Worm (Caenorhabditis elegans) whole organism, L4/young adult: ENCODE results near the gene Y49F6B.8.
"Not testable (repeated sequence)": the region's sequence is repeated elsewhere in the genome, so short reads cannot be mapped to it uniquely, and the experiment has no call there.

Experiments used
- W03F9.2 ChIP-seq: fragments of 150-350 bp; optimal IDR thresholded peaks from 2 replicates; lab custom pipeline; 2014; ENCODE audit warnings: missing biosample characterization, missing genetic modification characterization
- dao-5 ChIP-seq: sonication (generic microtip); optimal IDR thresholded peaks from 2 replicates; lab custom pipeline; 2016; ENCODE audit warnings: missing genotype, missing genetic modification characterization, moderate library complexity, missing compliant biosample characterization
- him-1 ChIP-seq: sonication (generic microtip); optimal IDR thresholded peaks from 2 replicates; lab custom pipeline; 2016; ENCODE audit warnings: missing genotype, missing genetic modification reagents, missing genetic modification characterization, missing compliant biosample characterization

Y49F6B.8 gene

DNA sequence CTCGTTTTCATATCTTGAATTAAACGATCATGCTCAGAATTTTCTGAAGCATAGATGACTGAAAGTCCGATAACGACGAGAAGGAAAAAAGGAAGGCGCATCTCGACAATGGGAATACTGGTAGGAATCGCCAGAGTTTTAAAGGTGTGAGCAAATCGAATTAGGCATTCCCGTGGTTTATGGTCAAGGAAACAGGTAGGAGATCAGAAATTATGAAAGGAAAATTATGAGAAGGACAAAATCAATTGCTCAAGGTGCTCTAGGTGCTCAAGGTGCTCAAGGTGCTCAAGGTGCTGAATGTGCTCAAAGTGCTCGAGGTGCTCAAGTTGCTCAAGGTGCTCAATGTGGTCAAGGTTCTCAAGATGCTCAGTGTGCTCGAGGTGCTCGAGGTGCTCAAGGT lies 16.9 kb downstream of the Y49F6B.8 start, which contains the start of gene C16C8.10:
Gene C16C8.10 (minus strand): TSS at position 101 of the 400 bp plus-strand sequence.
- not testable (repeated sequence) for TF ChIP-seq W03F9.2 (tag; lab: Kevin White, UChicago); dao-5; him-1 (tag; lab: Kevin White, UChicago)

DNA sequence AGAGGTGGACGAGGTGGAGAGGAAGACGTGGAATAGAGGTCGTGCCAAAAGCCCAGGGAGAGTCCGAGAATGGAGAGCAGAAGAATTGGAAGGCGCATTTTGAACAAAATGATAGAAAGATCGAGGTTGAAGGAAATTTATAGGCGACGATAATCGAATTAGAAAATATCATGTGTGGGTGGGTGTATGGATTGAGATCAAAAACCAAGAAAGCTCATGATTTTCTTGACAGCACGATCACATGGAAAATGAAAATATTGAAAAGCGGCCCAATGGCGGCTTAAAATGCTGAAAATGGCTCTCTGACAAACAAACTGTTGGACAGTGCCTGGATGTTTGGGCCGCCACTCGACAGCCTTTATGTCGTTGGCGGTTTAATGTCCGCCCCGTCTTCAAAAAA lies 18.4 kb downstream of the Y49F6B.8 start, which contains the start of gene C16C8.9:
Gene C16C8.9 (minus strand): TSS at position 101 of the 400 bp plus-strand sequence.
- no peak for TF ChIP-seq W03F9.2 (tag; lab: Kevin White, UChicago)
- no peak for TF ChIP-seq dao-5
- no peak for TF ChIP-seq him-1 (tag; lab: Kevin White, UChicago)

DNA sequence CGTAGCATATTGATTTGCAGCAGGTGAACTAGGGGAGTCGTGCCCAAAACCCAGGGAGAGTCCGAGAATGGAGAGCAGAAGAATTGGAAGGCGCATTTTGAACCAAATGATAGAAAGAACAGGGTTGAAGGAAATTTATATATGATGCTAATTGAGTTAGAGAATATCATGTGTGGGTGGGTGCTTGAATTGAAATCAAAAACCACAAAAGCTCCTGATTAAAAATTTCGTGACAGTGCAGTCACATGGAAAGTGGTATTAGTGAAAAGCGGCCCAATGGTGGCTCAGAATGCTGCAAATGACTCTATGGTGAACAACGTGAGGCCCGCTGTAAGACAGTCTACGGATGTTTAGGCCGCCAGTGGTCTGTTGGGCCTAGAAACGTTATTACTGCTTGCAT lies 19.9 kb downstream of the Y49F6B.8 start, which contains the start of gene C16C8.8:
Gene C16C8.8 (minus strand): TSS at position 101 of the 400 bp plus-strand sequence.
- TF ChIP-seq dao-5 (no peak), W03F9.2 (tag; lab: Kevin White, UChicago) (no peak), him-1 (tag; lab: Kevin White, UChicago) (no peak)

ce11 chrII:3460048-3460447 lies 21.4 kb downstream of the Y49F6B.8 start, which contains the start of gene C16C8.7:
Gene C16C8.7, minus strand, starts transcription at chrII:3460148.
- TF ChIP-seq dao-5, result no peak
- no peak for TF ChIP-seq W03F9.2 (tag; lab: Kevin White, UChicago)
- no peak for TF ChIP-seq him-1 (tag; lab: Kevin White, UChicago)

DNA sequence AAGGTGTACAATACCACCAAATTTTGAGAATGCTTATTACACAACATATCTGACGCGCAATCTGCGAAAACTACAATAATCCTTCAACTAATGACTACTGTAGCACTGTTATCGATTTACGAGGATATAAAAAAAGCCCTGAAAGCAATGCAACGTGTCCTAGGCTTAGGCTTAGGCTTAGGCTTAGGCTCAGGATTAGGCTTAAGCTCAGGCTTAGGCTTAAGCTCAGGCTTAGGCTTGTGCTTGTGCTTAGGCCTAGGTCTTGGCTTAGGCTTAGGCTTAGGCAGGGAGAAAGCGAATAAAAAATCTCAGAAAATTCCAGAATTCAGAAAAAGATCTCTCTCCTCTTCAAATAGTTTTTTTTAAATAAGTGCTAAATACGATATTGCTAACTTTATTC lies 22.3 kb downstream of the Y49F6B.8 start:
- TF ChIP-seq dao-5 (no peak), W03F9.2 (tag; lab: Kevin White, UChicago) (no peak), him-1 (tag; lab: Kevin White, UChicago) (no peak)

ce11 chrII:3458209-3458608 lies 23.3 kb downstream of the Y49F6B.8 start, which contains the start of the genes C16C8.26 and C16C8.19:
Gene C16C8.26, minus strand, starts transcription at chrII:3458309.
Gene C16C8.19, plus strand, starts transcription at chrII:3458487.
- TF ChIP-seq dao-5 (no peak), W03F9.2 (tag; lab: Kevin White, UChicago) (no peak), him-1 (tag; lab: Kevin White, UChicago) (no peak)

- TF ChIP-seq W03F9.2 (tag; lab: Kevin White, UChicago) (no peak), dao-5 (no peak)
Measured at ce11 chrII:3453521-3453920, 28.0 kb downstream of the Y49F6B.8 start, which contains the start of gene C16C8.11. Gene C16C8.11, plus strand, starts transcription at chrII:3453708.

DNA sequence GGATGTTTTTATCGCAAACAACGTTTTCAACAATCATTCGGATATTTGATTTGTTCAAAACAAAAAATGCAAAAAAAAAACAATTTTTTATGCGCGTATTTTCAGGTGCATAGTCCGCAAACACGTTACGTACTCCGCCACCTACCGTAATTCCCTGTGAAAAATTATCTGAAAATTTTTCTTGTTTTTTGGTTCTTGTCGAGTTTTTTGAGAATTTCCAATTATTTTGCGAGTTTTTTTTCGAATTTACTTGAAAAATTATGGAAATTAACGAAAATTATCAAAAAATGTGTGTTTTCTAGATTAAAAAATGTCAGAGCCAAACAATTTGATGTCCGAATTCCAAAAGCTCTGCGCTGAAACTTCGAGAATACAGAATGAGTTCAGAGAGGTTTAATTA lies 29.1 kb downstream of the Y49F6B.8 start, which contains the start of gene C16C8.12:
Gene C16C8.12 (plus strand): TSS at position 301 of the 400 bp plus-strand sequence.
- TF ChIP-seq him-1 (tag; lab: Kevin White, UChicago) (no peak), dao-5 (no peak)

DNA sequence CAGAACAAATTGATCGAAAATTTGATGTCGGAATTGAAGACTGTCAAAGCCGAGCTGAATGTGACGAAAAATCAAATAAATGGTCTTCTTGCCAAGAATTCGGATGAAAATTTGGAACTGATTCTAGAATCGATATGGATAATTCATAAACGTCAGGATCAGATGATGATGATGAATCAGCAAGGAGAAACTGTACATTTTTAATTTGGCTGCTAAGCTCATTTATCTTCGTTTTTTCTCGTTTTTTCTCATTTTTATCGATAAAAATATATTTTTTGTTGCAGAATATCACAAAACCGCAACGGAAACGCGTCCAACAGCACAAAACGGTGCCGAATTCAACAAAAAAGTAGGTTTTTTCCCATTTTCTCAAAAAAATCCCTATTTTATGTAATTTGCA lies 32.0 kb downstream of the Y49F6B.8 start, which contains the start of gene C16C8.14:
Gene C16C8.14 (plus strand): TSS at position 301 of the 400 bp plus-strand sequence.
- TF ChIP-seq W03F9.2 (tag; lab: Kevin White, UChicago); him-1 (tag; lab: Kevin White, UChicago); dao-5: not testable (repeated sequence)

ce11 chrII:3448776-3449280 lies 32.7 kb downstream of the Y49F6B.8 start, which contains the start of gene C16C8.25:
Gene C16C8.25, plus strand, starts transcription at chrII:3449230.
- TF ChIP-seq W03F9.2 (tag; lab: Kevin White, UChicago) (no peak), him-1 (tag; lab: Kevin White, UChicago) (no peak), dao-5 (no peak)

DNA sequence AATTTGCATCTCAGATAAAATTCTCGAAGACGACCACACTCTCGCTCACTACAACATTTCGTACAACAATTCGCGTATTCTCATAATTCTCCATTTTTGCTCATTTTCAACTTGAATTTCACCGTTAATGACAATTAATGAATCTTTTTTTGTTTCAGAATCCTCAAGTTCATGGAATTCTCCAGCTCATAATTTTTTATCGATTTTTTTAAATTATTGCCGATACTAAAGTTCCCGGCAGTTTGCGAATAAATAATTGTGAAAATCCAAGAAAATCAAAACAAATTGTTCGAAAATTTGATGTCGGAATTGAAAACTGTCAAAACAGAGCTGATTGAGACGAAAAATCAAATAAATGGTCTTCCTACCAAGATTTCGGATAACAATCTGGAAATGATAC lies 33.6 kb downstream of the Y49F6B.8 start, which contains the start of gene C16C8.21:
Gene C16C8.21 (plus strand): TSS at position 301 of the 400 bp plus-strand sequence.
- TF ChIP-seq dao-5, result no peak
- no peak for TF ChIP-seq him-1 (tag; lab: Kevin White, UChicago)
- TF ChIP-seq W03F9.2 (tag; lab: Kevin White, UChicago), result no peak

ce11 chrII:3446647-3447046 lies 34.8 kb downstream of the Y49F6B.8 start, which contains the start of the genes C16C8.20 and gldi-6:
Gene C16C8.20, plus strand, starts transcription at chrII:3446947.
Gene gldi-6, plus strand, starts transcription at chrII:3446947.
- TF ChIP-seq him-1 (tag; lab: Kevin White, UChicago) (no peak), W03F9.2 (tag; lab: Kevin White, UChicago) (no peak), dao-5 (no peak)

ce11 chrII:3445285-3445806 lies 36.1 kb downstream of the Y49F6B.8 start, which contains the start of the genes C16C8.5 and C16C8.16:
Gene C16C8.5, minus strand, starts transcription at chrII:3445385.
Gene C16C8.16, plus strand, starts transcription at chrII:3445756.
- TF ChIP-seq him-1 (tag; lab: Kevin White, UChicago) (no peak), W03F9.2 (tag; lab: Kevin White, UChicago) (no peak), dao-5 (no peak)

DNA sequence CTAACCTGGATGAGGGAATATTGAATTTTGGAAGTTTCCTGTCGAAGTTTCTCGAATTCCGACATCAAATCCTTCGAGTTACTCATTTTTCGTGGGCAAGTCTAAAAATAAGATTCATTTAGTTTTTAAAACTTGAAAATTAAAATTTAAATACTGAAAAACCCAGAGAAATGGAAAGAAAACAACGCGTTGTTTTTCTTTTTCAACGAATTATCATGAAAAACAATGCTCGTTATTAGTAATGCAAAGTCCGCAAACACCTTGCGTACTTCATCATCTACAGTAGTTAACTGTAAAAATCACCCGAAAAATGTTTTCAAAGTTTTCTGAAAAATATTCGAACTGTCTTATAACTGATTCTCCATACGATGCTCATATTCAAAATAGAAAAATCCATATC lies 37.2 kb downstream of the Y49F6B.8 start, which contains the start of gene C16C8.4:
Gene C16C8.4 (minus strand): TSS at position 101 of the 400 bp plus-strand sequence.
- TF ChIP-seq W03F9.2 (tag; lab: Kevin White, UChicago) (no peak), dao-5 (no peak), him-1 (tag; lab: Kevin White, UChicago) (no peak)
